Worm (Caenorhabditis elegans): ENCODE results near the gene pqn-48.

Gene pqn-48

ce11 chrII:4038541-4038940 is at the start of gene pqn-48:
pqn-48 (plus strand) TSS chrII:4038884.
- TF ChIP-seq hif-1 (tag; optimal IDR thresholded peaks at IDR 0.05) (no peak), set-16 (GFP tag; IDR thresholded peaks at IDR 0.05) (peak; percentile 32), unc-62 (GFP tag; optimal IDR thresholded peaks at IDR 0.05 in 1 of 2) (peak in 1 of 2 experiments; percentile 16), unc-62 (tag; optimal IDR thresholded peaks at IDR 0.05) (no peak), F26F4.8 (GFP tag; conservative IDR thresholded peaks at IDR 0.05) (no peak)

- TF ChIP-seq mep-1 (tag; optimal IDR thresholded peaks at IDR 0.05), result no peak
- no peak for TF ChIP-seq lir-3 (tag; optimal IDR thresholded peaks at IDR 0.05)
- TF ChIP-seq fkh-10 (GFP tag; optimal IDR thresholded peaks at IDR 0.05), result no peak
- no peak for TF ChIP-seq dmd-8 (GFP tag; IDR thresholded peaks at IDR 0.05)
- no peak for TF ChIP-seq Y48G9A.11 (GFP tag; IDR thresholded peaks at IDR 0.05)
- TF ChIP-seq zag-1 (tag; optimal IDR thresholded peaks at IDR 0.05), result no peak
- no peak for TF ChIP-seq hif-1 (tag; optimal IDR thresholded peaks at IDR 0.05)
- peak; percentile 36 for TF ChIP-seq aha-1 (tag)
- no peak for TF ChIP-seq attf-4 (tag; optimal IDR thresholded peaks at IDR 0.05)
- TF ChIP-seq unc-130 (GFP tag; optimal IDR thresholded peaks at IDR 0.05), result no peak
- no peak for TF ChIP-seq F26F4.8 (GFP tag; conservative IDR thresholded peaks at IDR 0.05)
- TF ChIP-seq ama-1 (optimal IDR thresholded peaks at IDR 0.05), result no peak
- peak; percentile 49 for TF ChIP-seq nhr-28 (tag; optimal IDR thresholded peaks at IDR 0.05)
- TF ChIP-seq nhr-41 (GFP tag; IDR thresholded peaks at IDR 0.05), result no peak
- no peak for TF ChIP-seq R02D3.7 (tag; optimal IDR thresholded peaks at IDR 0.05)
- no peak for TF ChIP-seq spr-3 (GFP tag; optimal IDR thresholded peaks at IDR 0.05)
- no peak for TF ChIP-seq cey-2 (tag; optimal IDR thresholded peaks at IDR 0.05; ENCODE audit: borderline replicate concordance, insufficient read depth)
- TF ChIP-seq dmd-6 (GFP tag; IDR thresholded peaks at IDR 0.05), result peak; percentile 76
- TF ChIP-seq mxl-2 (GFP tag; conservative IDR thresholded peaks at IDR 0.05), result no peak
- no peak for TF ChIP-seq ceh-32 (tag; optimal IDR thresholded peaks at IDR 0.05; ENCODE audit: poor library complexity)
- no peak for TF ChIP-seq T26A8.4 (GFP tag; IDR thresholded peaks at IDR 0.05)
- TF ChIP-seq nhr-111 (GFP tag; optimal IDR thresholded peaks at IDR 0.05), result no peak
- no peak for TF ChIP-seq nhr-42 (GFP tag; IDR thresholded peaks at IDR 0.05)
- TF ChIP-seq ces-1 (GFP tag; optimal IDR thresholded peaks at IDR 0.05), result no peak
- no peak for TF ChIP-seq Y5F2A.4 (GFP tag; optimal IDR thresholded peaks at IDR 0.05)
- no peak for TF ChIP-seq F49E8.2 (tag; optimal IDR thresholded peaks at IDR 0.05; ENCODE audit: borderline replicate concordance)
- no peak for TF ChIP-seq ceh-62 (tag; optimal IDR thresholded peaks at IDR 0.05)
- TF ChIP-seq madf-5 (GFP tag; IDR thresholded peaks at IDR 0.05), result no peak
- peak; percentile 85 for TF ChIP-seq pqm-1 (tag; optimal IDR thresholded peaks at IDR 0.05)
- TF ChIP-seq nhr-48 (tag; optimal IDR thresholded peaks at IDR 0.05), result no peak
- peak; percentile 42 for TF ChIP-seq hlh-11 (tag; optimal IDR thresholded peaks at IDR 0.05)
- TF ChIP-seq daf-16 (GFP tag; optimal IDR thresholded peaks at IDR 0.05), result no peak
- peak; percentile 37 for TF ChIP-seq daf-16 (tag; optimal IDR thresholded peaks at IDR 0.05)
- peak; percentile 31 for TF ChIP-seq mxl-3 (GFP tag; optimal IDR thresholded peaks at IDR 0.05)
- no peak for TF ChIP-seq Y105C5A.15 (GFP tag; IDR thresholded peaks at IDR 0.05)
- TF ChIP-seq dve-1 (tag; optimal IDR thresholded peaks at IDR 0.05; ENCODE audit: insufficient read depth), result peak; percentile 55
- no peak for TF ChIP-seq hmg-1.1 (GFP tag; IDR thresholded peaks at IDR 0.05)
- no peak for TF ChIP-seq tra-1 (GFP tag; IDR thresholded peaks at IDR 0.05)
- TF ChIP-seq lsy-2 (tag; optimal IDR thresholded peaks at IDR 0.05), result no peak
Observed at ce11 chrII:3989627-3990367, 48.9 kb upstream of the pqn-48 start, which contains the start of gene Y14H12A.2. Y14H12A.2 (minus strand) TSS chrII:3989677.

Measured in whole organism, L4 larva.